Worm (Caenorhabditis elegans): Measurements from ENCODE around the gene rde-11.

rde-11 gene

DNA sequence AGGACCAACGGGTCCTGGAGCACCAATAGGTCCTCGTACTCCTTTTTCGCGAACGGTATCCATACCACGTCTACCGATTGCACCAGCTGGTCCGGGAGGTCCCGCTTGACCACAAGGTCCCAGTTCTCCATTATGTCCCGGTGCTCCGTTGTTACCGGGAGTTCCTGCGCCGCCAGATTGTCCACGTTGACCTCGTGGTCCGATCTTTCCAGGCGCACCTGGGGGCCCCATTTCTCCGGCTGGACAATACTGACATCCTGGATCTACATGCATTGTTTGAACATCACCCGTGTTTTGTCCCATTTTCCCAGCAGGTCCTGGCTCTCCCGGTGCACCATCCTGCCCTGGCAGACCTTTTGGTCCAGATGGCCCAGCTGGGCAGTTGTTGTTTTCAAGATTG is 39.0 kb upstream of the rde-11 start:
- TF ChIP-seq elt-4 (tag; optimal IDR thresholded peaks at IDR 0.05): peak; percentile 37
- no peak for TF ChIP-seq ceh-31 (tag; optimal IDR thresholded peaks at IDR 0.05)

DNA sequence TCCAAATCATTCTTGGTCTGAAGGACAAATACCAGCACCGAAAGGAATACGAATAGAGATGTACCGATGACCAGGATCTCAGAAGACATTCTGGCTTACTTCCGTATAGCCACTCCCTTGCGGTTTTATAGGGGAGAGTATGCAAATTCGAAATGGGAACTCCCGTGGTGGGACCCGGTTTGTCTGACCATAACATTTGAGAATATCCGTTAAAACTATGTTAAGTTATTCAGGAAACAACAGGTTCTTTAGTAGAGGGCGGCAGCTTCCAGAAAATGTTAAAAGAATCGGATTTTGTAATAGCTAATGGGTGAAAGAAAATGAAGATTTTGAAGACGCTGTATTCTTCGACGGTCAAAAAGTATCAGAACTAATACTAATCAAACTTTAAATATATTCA is 37.8 kb upstream of the rde-11 start, which contains the start of gene col-131:
Gene col-131, minus strand, starts transcription at position 101 of the 400 bp plus-strand sequence.
- no peak for TF ChIP-seq unc-42 (tag; optimal IDR thresholded peaks at IDR 0.05)

DNA sequence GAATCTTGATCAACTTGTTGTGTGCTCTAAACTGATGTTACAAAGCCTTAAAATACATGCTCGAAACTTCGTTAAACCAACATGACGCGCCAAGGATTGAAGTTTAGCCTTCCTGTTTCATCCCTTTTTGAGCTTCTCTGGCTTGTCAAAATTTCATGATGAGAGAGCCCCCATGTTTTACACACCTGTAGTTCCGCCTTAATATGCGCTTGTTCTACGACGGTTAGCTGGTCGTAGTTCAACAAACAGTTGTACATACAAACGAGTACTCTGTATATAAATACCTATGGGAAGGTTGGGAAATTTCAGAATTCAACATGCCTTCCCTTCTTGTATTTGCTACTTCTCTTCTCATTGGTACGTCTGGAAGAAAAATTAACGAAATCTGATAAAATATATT is 36.5 kb upstream of the rde-11 start, which contains the start of gene scl-6:
Gene scl-6, plus strand, starts transcription at position 301 of the 400 bp plus-strand sequence.
- TF ChIP-seq lin-11 (tag; optimal IDR thresholded peaks at IDR 0.05): no peak
- no peak for TF ChIP-seq hlh-13 (GFP tag; optimal IDR thresholded peaks at IDR 0.05)
- no peak for TF ChIP-seq nhr-11 (tag; optimal IDR thresholded peaks at IDR 0.05)
- no peak for TF ChIP-seq pqm-1 (tag; optimal IDR thresholded peaks at IDR 0.05)
- no peak for TF ChIP-seq sdc-2 (tag; optimal IDR thresholded peaks at IDR 0.05)
- no peak for TF ChIP-seq unc-86 (tag; optimal IDR thresholded peaks at IDR 0.05)
- TF ChIP-seq npax-4 (tag; optimal IDR thresholded peaks at IDR 0.05): no peak
- TF ChIP-seq F13H6.1 (tag; optimal IDR thresholded peaks at IDR 0.05): no peak
- no peak for TF ChIP-seq ets-4 (tag; optimal IDR thresholded peaks at IDR 0.05)
- no peak for TF ChIP-seq lim-6 (tag; optimal IDR thresholded peaks at IDR 0.05)
- TF ChIP-seq ceh-18 (tag; optimal IDR thresholded peaks at IDR 0.05): no peak
- no peak for TF ChIP-seq ttx-3 (tag; optimal IDR thresholded peaks at IDR 0.05)
- no peak for TF ChIP-seq tbx-2 (tag; optimal IDR thresholded peaks at IDR 0.05)

DNA sequence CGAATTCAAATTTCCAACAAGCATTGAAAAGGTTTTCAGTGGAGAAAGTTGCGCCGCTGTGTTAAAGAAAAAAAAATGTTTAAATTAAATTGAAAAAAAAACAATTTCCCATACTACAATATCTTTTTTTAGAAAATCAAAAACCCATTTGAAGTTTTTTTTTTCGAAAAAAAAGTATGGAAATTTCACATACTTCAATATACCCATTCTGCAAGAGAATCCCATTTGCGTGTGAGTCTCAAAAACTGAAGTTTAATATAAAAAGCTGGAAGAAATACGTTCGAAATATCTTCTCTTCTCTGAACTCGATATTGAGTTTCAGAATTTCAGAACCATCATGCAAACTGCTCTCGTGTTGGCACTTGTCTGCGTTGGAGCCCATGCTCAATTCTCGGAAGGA is 34.9 kb upstream of the rde-11 start, which contains the start of gene scl-7:
Gene scl-7, plus strand, starts transcription at position 301 of the 400 bp plus-strand sequence.
- TF ChIP-seq C08G9.2 (tag; optimal IDR thresholded peaks at IDR 0.05) (no peak), hlh-15 (tag; optimal IDR thresholded peaks at IDR 0.05) (no peak), ref-2 (tag; optimal IDR thresholded peaks at IDR 0.05) (no peak), ceh-22 (tag; optimal IDR thresholded peaks at IDR 0.05) (no peak), lim-6 (tag; optimal IDR thresholded peaks at IDR 0.05) (no peak), dve-1 (tag; optimal IDR thresholded peaks at IDR 0.05) (no peak), sox-4 (tag; optimal IDR thresholded peaks at IDR 0.05) (no peak), ceh-30 (tag; optimal IDR thresholded peaks at IDR 0.05) (no peak), sdc-2 (tag; optimal IDR thresholded peaks at IDR 0.05) (no peak), zip-5 (tag; optimal IDR thresholded peaks at IDR 0.05) (no peak), tbx-2 (tag; optimal IDR thresholded peaks at IDR 0.05) (no peak), pag-3 (tag; optimal IDR thresholded peaks at IDR 0.05; ENCODE audit: borderline replicate concordance) (no peak), unc-55 (GFP tag; optimal IDR thresholded peaks at IDR 0.05) (no peak), ceh-2 (tag; optimal IDR thresholded peaks at IDR 0.05) (no peak), elt-4 (tag; optimal IDR thresholded peaks at IDR 0.05) (no peak), gmeb-2 (tag; optimal IDR thresholded peaks at IDR 0.05) (no peak), pax-1 (tag; optimal IDR thresholded peaks at IDR 0.05) (no peak), K09A11.1 (tag; optimal IDR thresholded peaks at IDR 0.05; ENCODE audit: insufficient read depth) (no peak)

ce11 chrIV:13071445-13071844 is 33.6 kb upstream of the rde-11 start, which contains the start of gene scl-8:
Gene scl-8, plus strand, starts transcription at chrIV:13071745.
- TF ChIP-seq C08G9.2 (tag; optimal IDR thresholded peaks at IDR 0.05) (no peak), tbx-2 (tag; optimal IDR thresholded peaks at IDR 0.05) (no peak), madf-2 (tag; optimal IDR thresholded peaks at IDR 0.05) (no peak), C38D4.7 (GFP tag; optimal IDR thresholded peaks at IDR 0.05) (no peak), K09A11.1 (tag; optimal IDR thresholded peaks at IDR 0.05; ENCODE audit: insufficient read depth) (no peak), ceh-48 (tag; optimal IDR thresholded peaks at IDR 0.05) (no peak), unc-42 (tag; optimal IDR thresholded peaks at IDR 0.05) (no peak), unc-55 (GFP tag; optimal IDR thresholded peaks at IDR 0.05) (no peak), mec-3 (tag; optimal IDR thresholded peaks at IDR 0.05; ENCODE audit: borderline replicate concordance) (no peak), fkh-6 (tag; optimal IDR thresholded peaks at IDR 0.05) (no peak), nhr-232 (tag; optimal IDR thresholded peaks at IDR 0.05) (no peak), tbx-7 (tag; optimal IDR thresholded peaks at IDR 0.05) (no peak), ceh-19 (GFP tag; optimal IDR thresholded peaks at IDR 0.05) (no peak), Y22D7AL.16 (tag; optimal IDR thresholded peaks at IDR 0.05) (no peak), ahr-1 (tag; optimal IDR thresholded peaks at IDR 0.05) (no peak), pat-9 (tag; optimal IDR thresholded peaks at IDR 0.05) (no peak)

Data from whole organism, late embryonic.